Fruit fly (Drosophila melanogaster): ENCODE measurements around the gene CG9568.

The CG9568 gene

dm6 chr2L:8987251-8987937 lies 23.0 kb upstream of the CG9568 start:
- no peak for TF ChIP-seq tai (GFP tag; optimal IDR thresholded peaks at IDR 0.05)
- no peak for TF ChIP-seq Dif (GFP tag; optimal IDR thresholded peaks at IDR 0.05; ENCODE audit: partially characterized antibody)
- no peak for TF ChIP-seq woc (GFP tag; optimal IDR thresholded peaks at IDR 0.05)
- no peak for TF ChIP-seq lola (GFP tag; optimal IDR thresholded peaks at IDR 0.05)
- no peak for TF ChIP-seq dsf (GFP tag; optimal IDR thresholded peaks at IDR 0.05; ENCODE audit: borderline replicate concordance)
- TF ChIP-seq CrebA (GFP tag; optimal IDR thresholded peaks at IDR 0.05; ENCODE audit: borderline replicate concordance), result no peak
- no peak for TF ChIP-seq brk (GFP tag; optimal IDR thresholded peaks at IDR 0.05)
- TF ChIP-seq sage (GFP tag; optimal IDR thresholded peaks at IDR 0.05), result no peak
- TF ChIP-seq pan (optimal IDR thresholded peaks at IDR 0.05), result no peak
- no peak for TF ChIP-seq rgr (GFP tag; optimal IDR thresholded peaks at IDR 0.05)

dm6 chr2L:8989037-8989591 lies 21.3 kb upstream of the CG9568 start, which contains the start of gene rost:
TSS of gene rost (minus strand) at chr2L:8989539.
- TF ChIP-seq fru (GFP tag; optimal IDR thresholded peaks at IDR 0.05), result peak; percentile 26
- peak; percentile 44 for TF ChIP-seq Hnf4 (GFP tag; optimal IDR thresholded peaks at IDR 0.05)
- no peak for TF ChIP-seq Rel (GFP tag; optimal IDR thresholded peaks at IDR 0.05)
- peak; percentile 88 for TF ChIP-seq Rel (tag; optimal IDR thresholded peaks at IDR 0.05)
- TF ChIP-seq Sp1 (GFP tag; optimal IDR thresholded peaks at IDR 0.05), result peak; percentile 32
- TF ChIP-seq h (GFP tag; optimal IDR thresholded peaks at IDR 0.05), result peak; percentile 63
- TF ChIP-seq N (GFP tag; optimal IDR thresholded peaks at IDR 0.05), result no peak
- peak; percentile 67 for TF ChIP-seq Dif (GFP tag; optimal IDR thresholded peaks at IDR 0.05; ENCODE audit: partially characterized antibody)
- no peak for TF ChIP-seq tai (GFP tag; optimal IDR thresholded peaks at IDR 0.05)
- peak; percentile 55 for TF ChIP-seq jim (GFP tag; optimal IDR thresholded peaks at IDR 0.05)
- peak; percentile 56 for TF ChIP-seq CrebA (GFP tag; optimal IDR thresholded peaks at IDR 0.05; ENCODE audit: borderline replicate concordance)
- TF ChIP-seq HLH106 (tag; optimal IDR thresholded peaks at IDR 0.05), result peak; percentile 1
- peak; percentile 25 for TF ChIP-seq Vsx2 (GFP tag; optimal IDR thresholded peaks at IDR 0.05; ENCODE audit: partially characterized antibody)
- TF ChIP-seq Abd-B (GFP tag; optimal IDR thresholded peaks at IDR 0.05), result no peak
- TF ChIP-seq dl (GFP tag; optimal IDR thresholded peaks at IDR 0.05; ENCODE audit: insufficient read depth in 1 of 2, partially characterized antibody in 2 of 2), result peak in 1 of 2 experiments; percentile 68
- peak; percentile 8 for TF ChIP-seq rgr (GFP tag; optimal IDR thresholded peaks at IDR 0.05)

- no peak for TF ChIP-seq Hr78 (GFP tag; optimal IDR thresholded peaks at IDR 0.05)
- no peak for TF ChIP-seq Rel (GFP tag; optimal IDR thresholded peaks at IDR 0.05)
- peak; percentile 86 for TF ChIP-seq Rel (tag; optimal IDR thresholded peaks at IDR 0.05)
- TF ChIP-seq h (GFP tag; optimal IDR thresholded peaks at IDR 0.05), result peak; percentile 92
Measured at dm6 chr2L:8991583-8991982, 18.8 kb upstream of the CG9568 start, which contains the start of gene CG9555. TSS of gene CG9555 (plus strand) at chr2L:8991735.

dm6 chr2L:8993650-8994441 lies 16.5 kb upstream of the CG9568 start, which contains the start of gene CG17906:
TSS of gene CG17906 (plus strand) at chr2L:8994391.
- TF ChIP-seq CG32264 (GFP tag; optimal IDR thresholded peaks at IDR 0.05) (no peak), psq (GFP tag; optimal IDR thresholded peaks at IDR 0.05) (no peak), HLH106 (tag; optimal IDR thresholded peaks at IDR 0.05) (no peak), usp (GFP tag; optimal IDR thresholded peaks at IDR 0.05) (no peak), Rel (GFP tag; optimal IDR thresholded peaks at IDR 0.05) (no peak), Rel (tag; optimal IDR thresholded peaks at IDR 0.05) (no peak), lola (GFP tag; optimal IDR thresholded peaks at IDR 0.05) (no peak), dsf (GFP tag; optimal IDR thresholded peaks at IDR 0.05; ENCODE audit: borderline replicate concordance) (no peak), Mio (GFP tag; optimal IDR thresholded peaks at IDR 0.05) (no peak), Hr78 (GFP tag; optimal IDR thresholded peaks at IDR 0.05) (no peak), sage (GFP tag; optimal IDR thresholded peaks at IDR 0.05) (no peak), Jra (GFP tag; optimal IDR thresholded peaks at IDR 0.05) (no peak), h (GFP tag; optimal IDR thresholded peaks at IDR 0.05) (no peak), dmrt93B (GFP tag; optimal IDR thresholded peaks at IDR 0.05) (no peak), br (GFP tag; optimal IDR thresholded peaks at IDR 0.05) (no peak), fru (GFP tag; optimal IDR thresholded peaks at IDR 0.05) (no peak)
